Worm (Caenorhabditis elegans) whole organism, L4/young adult: ENCODE results near the gene unc-53.

ENCODE experiments used
- W03F9.2 ChIP-seq: fragments of 150-350 bp; optimal IDR thresholded peaks from 2 replicates; lab custom pipeline; 2014; ENCODE audit warnings: missing biosample characterization, missing genetic modification characterization
- dao-5 ChIP-seq: sonication (generic microtip); optimal IDR thresholded peaks from 2 replicates; lab custom pipeline; 2016; ENCODE audit warnings: missing genotype, missing genetic modification characterization, moderate library complexity, missing compliant biosample characterization
- him-1 ChIP-seq: sonication (generic microtip); optimal IDR thresholded peaks from 2 replicates; lab custom pipeline; 2016; ENCODE audit warnings: missing genotype, missing genetic modification reagents, missing genetic modification characterization, missing compliant biosample characterization

DNA sequence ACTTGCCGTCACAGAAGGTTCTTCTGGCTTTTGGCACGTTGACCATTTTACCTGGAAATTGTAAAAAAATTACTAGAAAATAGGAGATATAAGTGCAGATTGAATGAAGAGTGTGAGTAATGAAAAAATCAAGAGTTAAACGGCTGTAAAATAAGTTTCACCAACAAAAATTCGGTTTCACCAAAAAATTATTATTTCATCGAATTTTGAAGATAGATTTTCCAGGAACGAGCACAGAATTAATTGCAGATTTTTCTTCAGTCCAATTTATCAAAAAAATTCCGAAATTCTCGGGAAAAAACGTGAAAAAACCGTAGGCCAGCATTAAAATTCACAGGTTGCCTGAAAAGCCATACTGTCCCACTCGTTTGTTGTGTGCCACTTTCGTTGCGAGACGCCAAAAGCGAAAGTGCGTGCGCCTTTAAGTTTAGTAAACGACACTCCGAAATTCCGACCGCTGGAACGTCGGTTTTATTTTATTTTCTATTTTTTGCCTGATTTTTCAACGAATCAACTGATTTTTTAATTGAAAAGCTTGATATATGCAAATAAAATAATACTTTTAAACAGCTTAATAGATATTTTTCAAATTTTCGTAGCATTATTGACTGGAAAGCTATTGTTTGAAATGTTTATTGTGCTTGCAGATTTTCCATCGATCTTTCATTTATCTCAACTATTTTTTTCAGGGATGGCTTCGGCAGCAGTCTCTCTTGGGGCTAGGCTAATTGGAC is 8.1 kb upstream of the unc-53 start, which contains the start of the genes rpl-36.A and nuo-1:
- TF ChIP-seq him-1 (tag; lab: Kevin White, UChicago) (peak; percentile 28), dao-5 (no peak), W03F9.2 (tag; lab: Kevin White, UChicago) (peak; percentile 87)
